Worm (Caenorhabditis elegans) whole organism, young adult: ENCODE results near the gene bath-20.

ENCODE experiments used
- B0019.2 ChIP-seq: fragments of 200-800 bp; sonication (Bioruptor generic); conservative IDR thresholded peaks from 2 replicates; pipeline ENCODE4 v1.3.6; 2022; ENCODE audit warnings: missing genetic modification reagents, missing genetic modification characterization, missing compliant biosample characterization
- C06A6.2 ChIP-seq: fragments of 200-800 bp; sonication (Bioruptor generic); conservative IDR thresholded peaks from 2 replicates; pipeline ENCODE4 v1.3.6; 2022; ENCODE audit warnings: missing genetic modification characterization, missing compliant biosample characterization
- F10E7.11 ChIP-seq: sonication (generic microtip); optimal IDR thresholded peaks from 2 replicates; lab custom pipeline; 2017; ENCODE audit warnings: mild to moderate bottlenecking, missing genetic modification characterization, moderate library complexity, missing compliant biosample characterization
- Y79H2A.3 ChIP-seq: fragments of 200-800 bp; sonication (Bioruptor generic); conservative IDR thresholded peaks from 2 replicates; pipeline ENCODE4 v1.3.6; 2022; ENCODE audit warnings: missing genetic modification reagents, missing genetic modification characterization, missing compliant biosample characterization
- Y95B8A.8 ChIP-seq: fragments of 200-800 bp; sonication (Bioruptor generic); IDR thresholded peaks from 2 replicates; pipeline ENCODE4 v1.3.6; 2022; ENCODE audit warnings: missing genetic modification reagents, missing genetic modification characterization, missing compliant biosample characterization
- bed-1 ChIP-seq: fragments of 200-800 bp; sonication (Bioruptor generic); IDR thresholded peaks from 2 replicates; pipeline ENCODE4 v1.3.6; 2022; ENCODE audit warnings: missing genetic modification reagents, missing genetic modification characterization, missing compliant biosample characterization
- efl-1 ChIP-seq: fragments of 150-350 bp; optimal IDR thresholded peaks from 2 replicates; lab custom pipeline; 2014; ENCODE audit warnings: missing biosample characterization, missing genetic modification reagents, missing genetic modification characterization
- egl-18 ChIP-seq: fragments of 200-800 bp; sonication (Bioruptor generic); IDR thresholded peaks from 2 replicates; pipeline ENCODE4 v1.3.6; 2022; ENCODE audit warnings: missing genetic modification reagents, missing genetic modification characterization, missing compliant biosample characterization
- ets-4 ChIP-seq: fragments of 200-800 bp; sonication (Bioruptor generic); optimal IDR thresholded peaks from 2 replicates; lab custom pipeline; 2018; ENCODE audit warnings: mild to moderate bottlenecking, missing genetic modification characterization, missing compliant biosample characterization
- him-1 ChIP-seq: sonication (generic microtip); optimal IDR thresholded peaks from 2 replicates; lab custom pipeline; 2016; ENCODE audit warnings: missing genotype, missing genetic modification reagents, missing genetic modification characterization, missing compliant biosample characterization
- hrde-1 ChIP-seq: sonication (generic microtip); optimal IDR thresholded peaks from 2 replicates; lab custom pipeline; 2016; ENCODE audit warnings: missing genetic modification characterization, mild to moderate bottlenecking, missing compliant biosample characterization, moderate library complexity, missing genotype, missing genetic modification reagents, borderline replicate concordance
- let-607 ChIP-seq, 2 experiments: fragments of 200-800 bp in 1 of 2; sonication (Bioruptor generic) in 1 of 2; sonication (generic microtip) in 1 of 2; optimal IDR thresholded peaks; 2 replicates each; lab custom pipeline; 2016 to 2018; ENCODE audit warnings: mild to moderate bottlenecking in 2 of 2, missing compliant biosample characterization in 2 of 2, missing genetic modification characterization in 2 of 2, moderate library complexity in 2 of 2, missing genotype in 1 of 2
- lsl-1 ChIP-seq: fragments of 200-800 bp; sonication (Bioruptor generic); optimal IDR thresholded peaks from 2 replicates; lab custom pipeline; 2018; ENCODE audit warnings: mild to moderate bottlenecking, missing genetic modification characterization, moderate library complexity, missing compliant biosample characterization
- madf-10 ChIP-seq: sonication (generic microtip); optimal IDR thresholded peaks from 2 replicates; lab custom pipeline; 2016; ENCODE audit warnings: mild to moderate bottlenecking, missing genetic modification characterization, missing compliant biosample characterization
- madf-6 ChIP-seq: fragments of 200-800 bp; sonication (Bioruptor generic); IDR thresholded peaks from 2 replicates; pipeline ENCODE4 v1.3.6; 2022; ENCODE audit warnings: missing genetic modification reagents, missing genetic modification characterization, missing compliant biosample characterization
- mcd-1 ChIP-seq: fragments of 200-800 bp; sonication (Bioruptor generic); IDR thresholded peaks from 2 replicates; pipeline ENCODE4 v1.3.6; 2022; ENCODE audit warnings: missing genetic modification reagents, missing genetic modification characterization, missing compliant biosample characterization
- mel-28 ChIP-seq: sonication (generic microtip); optimal IDR thresholded peaks from 2 replicates; lab custom pipeline; 2016; ENCODE audit warnings: borderline replicate concordance, mild to moderate bottlenecking, missing genetic modification characterization, missing compliant biosample characterization
- mes-4 ChIP-seq: sonication (generic microtip); optimal IDR thresholded peaks from 2 replicates; lab custom pipeline; 2016; ENCODE audit warnings: missing genotype, missing genetic modification characterization, missing compliant biosample characterization
- nfyb-1 ChIP-seq: fragments of 200-800 bp; sonication (Bioruptor generic); IDR thresholded peaks from 2 replicates; pipeline ENCODE4 v1.3.6; 2022; ENCODE audit warnings: missing genetic modification reagents, missing genetic modification characterization, missing compliant biosample characterization
- nhr-120 ChIP-seq: fragments of 200-800 bp; sonication (Bioruptor generic); IDR thresholded peaks from 2 replicates; pipeline ENCODE4 v1.3.6; 2022; ENCODE audit warnings: missing genetic modification characterization, missing compliant biosample characterization
- nhr-179 ChIP-seq: sonication (generic microtip); optimal IDR thresholded peaks from 2 replicates; lab custom pipeline; 2016; ENCODE audit warnings: mild to moderate bottlenecking, missing genetic modification characterization, missing compliant biosample characterization
- pbrm-1 ChIP-seq: fragments of 200-800 bp; sonication (Bioruptor generic); IDR thresholded peaks from 2 replicates; pipeline ENCODE4 v1.3.6; 2022; ENCODE audit warnings: missing genetic modification reagents, missing genetic modification characterization, missing compliant biosample characterization
- rcor-1 ChIP-seq: fragments of 200-800 bp; sonication (Bioruptor generic); IDR thresholded peaks from 2 replicates; pipeline ENCODE4 v1.3.6; 2022; ENCODE audit warnings: missing genetic modification reagents, missing genetic modification characterization, missing compliant biosample characterization
- tbx-9 ChIP-seq: sonication (generic microtip); optimal IDR thresholded peaks from 2 replicates; lab custom pipeline; 2016; ENCODE audit warnings: borderline replicate concordance, missing genetic modification characterization, inconsistent platforms, missing compliant biosample characterization
- unc-130 ChIP-seq: sonication (generic microtip); optimal IDR thresholded peaks from 2 replicates; lab custom pipeline; 2016; ENCODE audit warnings: missing genetic modification reagents, missing genetic modification characterization, missing compliant biosample characterization
- xnd-1 ChIP-seq: sonication (generic microtip); optimal IDR thresholded peaks from 2 replicates; lab custom pipeline; 2016; ENCODE audit warnings: missing genotype, missing genetic modification reagents, missing genetic modification characterization, missing compliant biosample characterization
- zfh-2 ChIP-seq: fragments of 200-800 bp; sonication (Bioruptor generic); conservative IDR thresholded peaks from 2 replicates; pipeline ENCODE4 v1.3.6; 2022; ENCODE audit warnings: missing genetic modification reagents, missing genetic modification characterization, missing compliant biosample characterization

The bath-20 gene

ce11 chrII:2058985-2059384 lies 16.6 kb upstream of the bath-20 start, which contains the start of gene F07E5.5 (continued):
- TF ChIP-seq mel-28 (tag; lab: Kevin White, UChicago) = no peak

ce11 chrII:2051372-2051771 lies 9.0 kb upstream of the bath-20 start, which contains the start of gene fbxb-35:
Gene fbxb-35, plus strand, starts transcription at chrII:2051672.
- TF ChIP-seq Y79H2A.3 (GFP tag; lab: Robert Waterston, UW) (no peak), F10E7.11 (tag; lab: Kevin White, UChicago) (no peak), hrde-1 (no peak), him-1 (tag; lab: Kevin White, UChicago) (no peak), nhr-120 (GFP tag; lab: Robert Waterston, UW) (no peak), let-607 (tag; optimal IDR thresholded peaks at IDR 0.05; lab: Kevin White, UChicago) (no peak), rcor-1 (GFP tag; lab: Robert Waterston, UW) (no peak), xnd-1 (tag; lab: Kevin White, UChicago) (no peak), pbrm-1 (GFP tag; lab: Robert Waterston, UW) (no peak), mes-4 (tag; lab: Kevin White, UChicago) (no peak), madf-10 (tag; lab: Kevin White, UChicago) (no peak), nhr-179 (no peak), egl-18 (no peak), tbx-9 (tag; lab: Kevin White, UChicago) (no peak), nfyb-1 (GFP tag; lab: Robert Waterston, UW) (no peak), unc-130 (GFP tag; lab: Kevin White, UChicago) (no peak), madf-6 (GFP tag; lab: Robert Waterston, UW) (no peak), bed-1 (no peak)
- TF ChIP-seq, all 124 proteins: peak for 0

ce11 chrII:2046556-2046955 lies 4.2 kb upstream of the bath-20 start, which contains the start of gene math-1:
Gene math-1, minus strand, starts transcription at chrII:2046656.
- 0 out of 2 replicates have a peak, but pooled peaks have one; percentile 7 for TF ChIP-seq zfh-2 (GFP tag; lab: Robert Waterston, UW)

ce11 chrII:2045505-2045904 lies 3.2 kb upstream of the bath-20 start, which contains the start of gene bath-24:
Gene bath-24, minus strand, starts transcription at chrII:2045605.
- peak; percentile 65 for TF ChIP-seq lsl-1 (GFP tag; lab: Kevin White, UChicago)
- no peak for TF ChIP-seq tbx-9 (tag; lab: Kevin White, UChicago)

- no peak for TF ChIP-seq C06A6.2 (GFP tag; lab: Robert Waterston, UW)
- no peak for TF ChIP-seq B0019.2 (GFP tag; lab: Robert Waterston, UW)
- no peak for TF ChIP-seq Y79H2A.3 (GFP tag; lab: Robert Waterston, UW)
- no peak for TF ChIP-seq xnd-1 (tag; lab: Kevin White, UChicago)
- TF ChIP-seq Y95B8A.8 = no peak
- peak; percentile 54 for TF ChIP-seq lsl-1 (GFP tag; lab: Kevin White, UChicago)
Observed at ce11 chrII:2039288-2039687, 3.1 kb downstream of the bath-20 start, which contains the start of gene bath-19. Gene bath-19, minus strand, starts transcription at chrII:2039388.

- no peak for TF ChIP-seq ets-4 (GFP tag; lab: Kevin White, UChicago)
- peak; percentile 18 for TF ChIP-seq lsl-1 (GFP tag; lab: Kevin White, UChicago)
Observed at ce11 chrII:2033286-2033685, 9.1 kb downstream of the bath-20 start, which contains the start of gene F59H6.14. Gene F59H6.14, plus strand, starts transcription at chrII:2033586.

ce11 chrII:2032282-2032681 lies 10.1 kb downstream of the bath-20 start, which contains the start of gene btb-4:
Gene btb-4, plus strand, starts transcription at chrII:2032316.
- TF ChIP-seq efl-1 (GFP tag; lab: Kevin White, UChicago) (peak; percentile 48), madf-6 (GFP tag; lab: Robert Waterston, UW) (0 out of 2 replicates have a peak, but pooled peaks have one; percentile 1), mcd-1 (GFP tag; lab: Robert Waterston, UW) (peak; percentile 57)
